Worm (Caenorhabditis elegans) whole organism, L1 larva: Measurements from ENCODE around the gene F54A3.2.

Source experiments
- C04F5.9 ChIP-seq: sonication (generic microtip); optimal IDR thresholded peaks from 2 replicates; lab custom pipeline; 2016; ENCODE audit warnings: missing genetic modification characterization, missing compliant biosample characterization
- egl-27 ChIP-seq, 2 experiments: fragments of 150-350 bp in 1 of 2; sonication (generic microtip); optimal IDR thresholded peaks; 3 replicates each; lab custom pipeline; 2017 to 2018; ENCODE audit warnings: missing biosample characterization in 2 of 2, missing genetic modification characterization in 2 of 2, missing genetic modification reagents in 2 of 2
- ets-5 ChIP-seq: fragments of 200-800 bp; sonication (Bioruptor generic); IDR thresholded peaks from 2 replicates; pipeline ENCODE4 v1.3.6; 2022; ENCODE audit warnings: missing genetic modification characterization, missing compliant biosample characterization
- jun-1 ChIP-seq: fragments of 150-350 bp; optimal IDR thresholded peaks from 2 replicates; lab custom pipeline; 2014; ENCODE audit warnings: missing biosample characterization, missing genetic modification reagents, missing genetic modification characterization
- mep-1 ChIP-seq: fragments of 150-350 bp; optimal IDR thresholded peaks from 2 replicates; lab custom pipeline; 2014; ENCODE audit warnings: missing biosample characterization, missing genetic modification characterization
- nhr-11 ChIP-seq: fragments of 150-350 bp; optimal IDR thresholded peaks from 2 replicates; lab custom pipeline; 2014; ENCODE audit warnings: missing biosample characterization, missing genetic modification characterization
- nhr-76 ChIP-seq: sonication (generic microtip); optimal IDR thresholded peaks from 2 replicates; lab custom pipeline; 2017; ENCODE audit warnings: missing biosample characterization, missing genetic modification characterization
- nhr-77 ChIP-seq: fragments of 150-350 bp; optimal IDR thresholded peaks from 2 replicates; lab custom pipeline; 2014; ENCODE audit warnings: missing biosample characterization, missing genetic modification characterization
- rnt-1 ChIP-seq: sonication (generic microtip); optimal IDR thresholded peaks from 2 replicates; lab custom pipeline; 2016; ENCODE audit warnings: mild to moderate bottlenecking, missing genetic modification characterization, moderate library complexity, missing compliant biosample characterization
- sptf-1 ChIP-seq: fragments of 150-350 bp; optimal IDR thresholded peaks from 2 replicates; lab custom pipeline; 2014; ENCODE audit warnings: missing biosample characterization, missing genetic modification characterization
- unc-62 ChIP-seq: fragments of 150-350 bp; optimal IDR thresholded peaks from 2 replicates; lab custom pipeline; 2014; ENCODE audit warnings: missing biosample characterization, missing genetic modification reagents, missing genetic modification characterization
- vab-15 ChIP-seq: sonication (generic microtip); optimal IDR thresholded peaks from 2 replicates; lab custom pipeline; 2017; ENCODE audit warnings: missing genotype, mild to moderate bottlenecking, missing genetic modification characterization, missing compliant biosample characterization
- zip-4 ChIP-seq: fragments of 200-800 bp; sonication (Bioruptor generic); optimal IDR thresholded peaks from 2 replicates; lab custom pipeline; 2018; ENCODE audit warnings: mild to moderate bottlenecking, missing genetic modification characterization, moderate library complexity, missing compliant biosample characterization
- ztf-11 ChIP-seq, 2 experiments: sonication (generic microtip); optimal IDR thresholded peaks; 2 replicates each; lab custom pipeline; 2016 to 2017; ENCODE audit warnings: missing genetic modification characterization in 2 of 2, missing biosample characterization in 1 of 2, missing compliant biosample characterization in 1 of 2

DNA sequence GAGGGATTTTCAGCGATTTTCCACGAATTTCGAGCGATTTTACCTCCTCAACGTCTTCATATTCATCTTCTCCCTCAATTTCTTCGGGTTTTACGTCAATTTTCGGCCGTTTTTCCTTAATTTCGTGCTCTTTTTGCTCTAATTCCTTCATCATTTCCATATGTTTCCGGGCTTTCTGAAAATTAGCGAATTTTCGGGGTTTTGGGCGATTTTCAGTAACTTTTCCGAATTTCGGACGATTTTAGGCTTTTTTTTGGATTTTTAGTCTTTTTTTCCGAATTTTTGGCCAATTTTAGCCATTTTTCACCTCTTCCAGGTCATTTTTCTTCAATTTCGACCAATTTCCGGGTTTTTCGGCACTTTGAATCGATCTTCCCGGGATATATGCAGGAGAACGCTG lies 13.1 kb upstream of the F54A3.2 start:
- TF ChIP-seq nhr-76 (tag; lab: Kevin White, UChicago), result no peak
- no peak for TF ChIP-seq mep-1 (tag; lab: Kevin White, UChicago)
- no peak for TF ChIP-seq vab-15 (tag; lab: Kevin White, UChicago)
- TF ChIP-seq rnt-1 (tag; lab: Kevin White, UChicago), result no peak
- TF ChIP-seq ztf-11 (tag; optimal IDR thresholded peaks at IDR 0.05; lab: Kevin White, UChicago), result no peak
- no peak for TF ChIP-seq nhr-11 (tag; lab: Kevin White, UChicago)
- TF ChIP-seq ets-5 (GFP tag; lab: Robert Waterston, UW), result no peak
- no peak for TF ChIP-seq jun-1
- no peak for TF ChIP-seq egl-27 (tag; optimal IDR thresholded peaks at IDR 0.05; lab: Kevin White, UChicago)
- no peak for TF ChIP-seq C04F5.9 (tag; lab: Kevin White, UChicago)
- TF ChIP-seq zip-4, result no peak
- no peak for TF ChIP-seq nhr-77 (tag; lab: Kevin White, UChicago)
- no peak for TF ChIP-seq sptf-1 (tag; lab: Kevin White, UChicago)
- TF ChIP-seq unc-62 (GFP tag; lab: Kevin White, UChicago), result no peak
